Fruit fly (Drosophila melanogaster) whole organism, embryonic: ENCODE results near the gene sau.

Source experiments
- CG1024 ChIP-seq: fragments of 200-800 bp; sonication (Bioruptor generic); IDR thresholded peaks from 2 replicates; pipeline ENCODE4 v1.3.6; 2022; ENCODE audit warnings: missing biosample characterization, missing genetic modification characterization
- CG10431 ChIP-seq: fragments of 200-800 bp; sonication (Bioruptor generic); optimal IDR thresholded peaks from 3 replicates; lab custom pipeline; 2018; ENCODE audit warnings: missing biosample characterization, mild to moderate bottlenecking, missing genetic modification characterization
- CG10654 ChIP-seq: fragments of 200-800 bp; sonication (Bioruptor generic); optimal IDR thresholded peaks from 2 replicates; lab custom pipeline; 2016; ENCODE audit warnings: missing biosample characterization, missing genetic modification characterization
- CG10959 ChIP-seq: fragments of 200-800 bp; sonication (Bioruptor generic); IDR thresholded peaks from 2 replicates; pipeline ENCODE4 v1.3.6; 2022; ENCODE audit warnings: missing biosample characterization, missing genetic modification characterization
- CG10979 ChIP-seq: fragments of 200-800 bp; sonication (Bioruptor generic); optimal IDR thresholded peaks from 2 replicates; lab custom pipeline; 2018; ENCODE audit warnings: missing biosample characterization, mild to moderate bottlenecking, missing genetic modification characterization, moderate library complexity
- CG12071 ChIP-seq: fragments of 200-800 bp; sonication (Bioruptor generic); optimal IDR thresholded peaks from 3 replicates; lab custom pipeline; 2018; ENCODE audit warnings: missing biosample characterization, mild to moderate bottlenecking, missing genetic modification characterization
- CG12219 ChIP-seq: fragments of 200-800 bp; sonication (Bioruptor generic); optimal IDR thresholded peaks from 3 replicates; lab custom pipeline; 2018; ENCODE audit warnings: missing biosample characterization, mild to moderate bottlenecking, missing genetic modification characterization
- CG13775 ChIP-seq: fragments of 200-800 bp; sonication (Bioruptor generic); optimal IDR thresholded peaks from 3 replicates; lab custom pipeline; 2017; ENCODE audit warnings: missing biosample characterization, mild to moderate bottlenecking, missing genetic modification characterization
- CG13894 ChIP-seq: fragments of 200-800 bp; sonication (Bioruptor generic); optimal IDR thresholded peaks from 3 replicates; lab custom pipeline; 2018; ENCODE audit warnings: missing biosample characterization, mild to moderate bottlenecking, missing genetic modification characterization, moderate library complexity
- CG14860 ChIP-seq: fragments of 200-800 bp; sonication (Bioruptor generic); IDR thresholded peaks from 3 replicates; pipeline ENCODE4 v1.3.6; 2022; ENCODE audit warnings: missing biosample characterization, missing genetic modification characterization; ENCODE audit not compliant: partially characterized antibody
- CG14965 ChIP-seq: fragments of 200-800 bp; sonication (Bioruptor generic); optimal IDR thresholded peaks from 2 replicates; lab custom pipeline; 2016; ENCODE audit warnings: missing biosample characterization, missing genetic modification characterization, borderline replicate concordance
- CG1602 ChIP-seq: fragments of 200-800 bp; sonication (Bioruptor generic); optimal IDR thresholded peaks from 3 replicates; lab custom pipeline; 2016; ENCODE audit warnings: missing biosample characterization, missing genetic modification characterization
- CG2678 ChIP-seq: fragments of 200-800 bp; sonication (Bioruptor generic); optimal IDR thresholded peaks from 3 replicates; lab custom pipeline; 2019; ENCODE audit warnings: missing biosample characterization, mild to moderate bottlenecking, missing genetic modification characterization, moderate library complexity
- CG3065 ChIP-seq: fragments of 200-800 bp; sonication (Bioruptor generic); optimal IDR thresholded peaks from 2 replicates; lab custom pipeline; 2016; ENCODE audit warnings: missing biosample characterization, missing genetic modification characterization
- CG34422 ChIP-seq: fragments of 200-800 bp; sonication (Bioruptor generic); IDR thresholded peaks from 3 replicates; pipeline ENCODE4 v1.3.6; 2022; ENCODE audit warnings: missing biosample characterization, missing genetic modification characterization
- CG3838 ChIP-seq: fragments of 200-800 bp; sonication (Bioruptor generic); optimal IDR thresholded peaks from 3 replicates; lab custom pipeline; 2016; ENCODE audit warnings: missing biosample characterization, missing genetic modification characterization
- CG4360 ChIP-seq: fragments of 200-800 bp; sonication (Bioruptor generic); IDR thresholded peaks from 2 replicates; pipeline ENCODE4 v1.3.6; 2022; ENCODE audit warnings: missing biosample characterization, missing genetic modification characterization
- CG6272 ChIP-seq: fragments of 200-800 bp; sonication (Bioruptor generic); IDR thresholded peaks from 2 replicates; pipeline ENCODE4 v1.3.6; 2022; ENCODE audit warnings: missing biosample characterization, missing genetic modification characterization
- CG7372 ChIP-seq: fragments of 200-800 bp; sonication (Bioruptor generic); IDR thresholded peaks from 2 replicates; pipeline ENCODE4 v1.3.6; 2022; ENCODE audit warnings: missing biosample characterization, missing genetic modification characterization
- CG7928 ChIP-seq: fragments of 200-800 bp; sonication (Bioruptor generic); optimal IDR thresholded peaks from 2 replicates; lab custom pipeline; 2017; ENCODE audit warnings: missing biosample characterization, mild to moderate bottlenecking, missing genetic modification characterization
- CG8089 ChIP-seq: fragments of 200-800 bp; sonication (Bioruptor generic); optimal IDR thresholded peaks from 3 replicates; lab custom pipeline; 2016; ENCODE audit warnings: missing biosample characterization, missing genetic modification characterization
- Camta ChIP-seq: fragments of 200-800 bp; sonication (Bioruptor generic); optimal IDR thresholded peaks from 2 replicates; lab custom pipeline; 2016; ENCODE audit warnings: missing biosample characterization, missing genetic modification characterization
- CrebB ChIP-seq: fragments of 200-800 bp; sonication (Bioruptor generic); optimal IDR thresholded peaks from 3 replicates; lab custom pipeline; 2018; ENCODE audit warnings: missing biosample characterization, mild to moderate bottlenecking, missing genetic modification characterization
- ERR ChIP-seq: fragments of 200-800 bp; sonication (Bioruptor generic); optimal IDR thresholded peaks from 2 replicates; lab custom pipeline; 2016; ENCODE audit warnings: missing biosample characterization, missing genetic modification characterization
- Ets97D ChIP-seq: fragments of 200-800 bp; sonication (Bioruptor generic); optimal IDR thresholded peaks from 3 replicates; lab custom pipeline; 2016; ENCODE audit warnings: missing biosample characterization, missing genetic modification characterization
- MBD-R2 ChIP-seq: fragments of 200-800 bp; sonication (Bioruptor generic); IDR thresholded peaks from 2 replicates; pipeline ENCODE4 v1.3.6; 2022; ENCODE audit warnings: missing biosample characterization, missing genetic modification characterization
- PHDP ChIP-seq: fragments of 200-800 bp; sonication (Bioruptor generic); optimal IDR thresholded peaks from 3 replicates; lab custom pipeline; 2018; ENCODE audit warnings: missing biosample characterization, mild to moderate bottlenecking, missing genetic modification characterization, moderate library complexity
- Ptx1 ChIP-seq: fragments of 200-800 bp; sonication (Bioruptor generic); IDR thresholded peaks from 2 replicates; pipeline ENCODE4 v1.3.6; 2022; ENCODE audit warnings: missing biosample characterization, missing genetic modification characterization
- Rfx ChIP-seq: fragments of 200-800 bp; sonication (Bioruptor generic); IDR thresholded peaks from 2 replicates; pipeline ENCODE4 v1.3.6; 2022; ENCODE audit warnings: missing biosample characterization, missing genetic modification characterization
- TFAM ChIP-seq: fragments of 200-800 bp; sonication (Bioruptor generic); optimal IDR thresholded peaks from 2 replicates; lab custom pipeline; 2017; ENCODE audit warnings: missing biosample characterization, missing genetic modification characterization, inconsistent platforms
- Vsx1 ChIP-seq: fragments of 200-800 bp; sonication (Bioruptor generic); optimal IDR thresholded peaks from 2 replicates; lab custom pipeline; 2017; ENCODE audit warnings: missing biosample characterization, mild to moderate bottlenecking, missing genetic modification characterization, missing genetic modification reagents
- bowl ChIP-seq: fragments of 200-800 bp; sonication (Bioruptor generic); IDR thresholded peaks from 2 replicates; pipeline ENCODE4 v1.3.6; 2022; ENCODE audit warnings: missing biosample characterization, missing genetic modification characterization
- danr ChIP-seq: fragments of 200-800 bp; sonication (Bioruptor generic); IDR thresholded peaks from 2 replicates; pipeline ENCODE4 v1.3.6; 2022; ENCODE audit warnings: missing biosample characterization, missing genetic modification characterization
- exex ChIP-seq: fragments of 200-800 bp; sonication (Bioruptor generic); optimal IDR thresholded peaks from 4 replicates; lab custom pipeline; 2018; ENCODE audit warnings: missing biosample characterization, mild to moderate bottlenecking, missing genetic modification characterization, moderate library complexity
- gfzf ChIP-seq: fragments of 200-800 bp; sonication (Bioruptor generic); optimal IDR thresholded peaks from 2 replicates; lab custom pipeline; 2016; ENCODE audit warnings: missing biosample characterization, mild to moderate bottlenecking, missing genetic modification characterization, moderate library complexity
- gsb ChIP-seq: fragments of 200-800 bp; sonication (Bioruptor generic); IDR thresholded peaks from 2 replicates; pipeline ENCODE4 v1.3.6; 2022; ENCODE audit warnings: missing biosample characterization, missing genetic modification characterization
- insv ChIP-seq, 2 experiments: fragments of 200-800 bp; sonication (Bioruptor generic); optimal IDR thresholded peaks; 3 replicates each; lab custom pipeline; 2016 to 2018; ENCODE audit warnings: missing biosample characterization in 2 of 2, missing genetic modification characterization in 2 of 2
- kah ChIP-seq: fragments of 200-800 bp; sonication (Bioruptor generic); optimal IDR thresholded peaks from 2 replicates; lab custom pipeline; 2018; ENCODE audit warnings: missing biosample characterization, mild to moderate bottlenecking, missing genetic modification characterization
- lilli ChIP-seq: fragments of 200-800 bp; sonication (Bioruptor generic); optimal IDR thresholded peaks from 3 replicates; lab custom pipeline; 2016; ENCODE audit warnings: missing biosample characterization, missing genetic modification characterization
- lola ChIP-seq, 3 experiments: fragments of >200 bp in 2 of 3; fragments of 200-800 bp in 1 of 3; sonication (Bioruptor generic) in 1 of 3; optimal IDR thresholded peaks; 2 replicates each; lab custom pipeline; 2017 to 2019; ENCODE audit warnings: missing biosample characterization in 3 of 3, missing genetic modification characterization in 3 of 3, mild to moderate bottlenecking in 1 of 3, moderate library complexity in 1 of 3
- onecut ChIP-seq: fragments of 200-800 bp; sonication (Bioruptor generic); IDR thresholded peaks from 2 replicates; pipeline ENCODE4 v1.3.6; 2022; ENCODE audit warnings: missing biosample characterization, missing genetic modification characterization
- otp ChIP-seq: fragments of 200-800 bp; sonication (Bioruptor generic); IDR thresholded peaks from 3 replicates; pipeline ENCODE4, ENCODE4 v1.3.6; 2022; ENCODE audit warnings: missing biosample characterization, missing genetic modification characterization
- ranshi ChIP-seq: fragments of 200-800 bp; sonication (Bioruptor generic); IDR thresholded peaks from 2 replicates; pipeline ENCODE4 v1.3.6; 2022; ENCODE audit warnings: missing biosample characterization, missing genetic modification characterization
- ro ChIP-seq: fragments of 200-800 bp; sonication (Bioruptor generic); IDR thresholded peaks from 2 replicates; pipeline ENCODE4 v1.3.6; 2022; ENCODE audit warnings: missing biosample characterization, missing genetic modification characterization
- row ChIP-seq: fragments of 200-800 bp; sonication (Bioruptor generic); IDR thresholded peaks from 3 replicates; pipeline ENCODE4 v1.3.6; 2022; ENCODE audit warnings: missing biosample characterization, missing genetic modification characterization
- run ChIP-seq: fragments of 200-800 bp; sonication (Bioruptor generic); optimal IDR thresholded peaks from 3 replicates; lab custom pipeline; 2018; ENCODE audit warnings: missing biosample characterization, mild to moderate bottlenecking, missing genetic modification characterization
- sima ChIP-seq: fragments of 200-800 bp; sonication (Bioruptor generic); optimal IDR thresholded peaks from 2 replicates; lab custom pipeline; 2016; ENCODE audit warnings: missing biosample characterization, missing genetic modification characterization
- ssp ChIP-seq: fragments of 200-800 bp; sonication (Bioruptor generic); IDR thresholded peaks from 2 replicates; pipeline ENCODE4 v1.3.6; 2022; ENCODE audit warnings: missing biosample characterization, missing genetic modification characterization
- tup ChIP-seq: fragments of 200-800 bp; sonication (Bioruptor generic); optimal IDR thresholded peaks from 2 replicates; lab custom pipeline; 2016; ENCODE audit warnings: missing biosample characterization, mild to moderate bottlenecking, missing genetic modification characterization, moderate library complexity
- unpg ChIP-seq: fragments of 200-800 bp; sonication (Bioruptor generic); optimal IDR thresholded peaks from 3 replicates; lab custom pipeline; 2018; ENCODE audit warnings: missing biosample characterization, mild to moderate bottlenecking, missing genetic modification characterization, moderate library complexity
- usp ChIP-seq: fragments of >200 bp; optimal IDR thresholded peaks from 2 replicates; lab custom pipeline; 2017; ENCODE audit warnings: missing biosample characterization, missing genetic modification characterization
- wdn ChIP-seq: fragments of 200-800 bp; sonication (Bioruptor generic); IDR thresholded peaks from 2 replicates; pipeline ENCODE4 v1.3.6; 2022; ENCODE audit warnings: missing biosample characterization, missing genetic modification characterization

The sau gene

DNA sequence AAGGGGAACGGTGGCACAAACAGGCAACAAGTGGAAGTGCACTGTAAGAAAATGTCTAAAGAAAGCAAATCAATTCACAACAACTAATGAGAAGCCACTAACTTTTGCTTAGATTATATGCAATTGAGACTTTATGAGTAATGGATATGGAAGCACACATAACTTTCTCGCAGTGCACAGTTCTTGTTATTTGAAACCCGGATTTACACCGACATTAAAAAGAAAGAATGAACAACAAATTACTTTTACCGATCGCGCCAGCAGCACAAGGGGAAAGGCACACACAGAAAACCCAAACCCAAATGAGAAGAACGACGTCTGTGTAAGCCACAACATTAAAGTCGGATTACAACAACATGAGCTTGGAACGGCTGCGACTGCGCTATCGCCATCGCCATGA, 37.0 kb upstream of the sau start (continued):
- TF ChIP-seq run (tag; lab: Kevin White, UChicago) (no peak), Vsx1 (GFP tag; lab: Kevin White, UChicago) (no peak), insv (GFP tag; optimal IDR thresholded peaks at IDR 0.05; lab: Kevin White, UChicago) (no peak), CG8089 (peak; percentile 75), CG1602 (GFP tag; lab: Kevin White, UChicago) (peak; percentile 69), unpg (GFP tag; lab: Kevin White, UChicago) (peak; percentile 73), Camta (GFP tag; lab: Kevin White, UChicago) (peak; percentile 57), CG13775 (GFP tag; lab: Kevin White, UChicago) (peak; percentile 75), CG10979 (tag; lab: Kevin White, UChicago) (peak; percentile 91), CG12071 (no peak), bowl (GFP tag; lab: Robert Waterston, UW) (no peak), Ptx1 (GFP tag; lab: Robert Waterston, UW) (peak; percentile 66), ERR (GFP tag; lab: Kevin White, UChicago) (no peak), kah (GFP tag; lab: Kevin White, UChicago) (peak; percentile 32), sima (no peak), CG10431 (GFP tag; lab: Kevin White, UChicago) (peak; percentile 65), CrebB (tag; lab: Kevin White, UChicago) (no peak), Rfx (GFP tag; lab: Robert Waterston, UW) (no peak), CG10959 (GFP tag; lab: Robert Waterston, UW) (peak; percentile 87), usp (GFP tag; lab: Kevin White, UChicago) (no peak), CG3838 (GFP tag; lab: Kevin White, UChicago) (no peak), CG7372 (GFP tag; lab: Robert Waterston, UW) (peak; percentile 23; the same call in 1 of the 2 replicates), ro (GFP tag; lab: Robert Waterston, UW) (peak; percentile 49; the same call in 1 of the 2 replicates), CG34422 (GFP tag; lab: Robert Waterston, UW) (peak; percentile 69; the same call in 2 of the 3 replicates), CG10654 (peak; percentile 64), CG6272 (no peak), lola (GFP tag; optimal IDR thresholded peaks at IDR 0.05; lab: Kevin White, UChicago) (peak in 1 of 3 experiments; percentile 89), exex (no peak), CG13894 (tag; lab: Kevin White, UChicago) (no peak), row (GFP tag; lab: Robert Waterston, UW) (peak; percentile 70), otp (GFP tag; lab: Robert Waterston, UW) (peak; percentile 70; the same call in 2 of the 3 replicates), CG12219 (GFP tag; lab: Kevin White, UChicago) (peak; percentile 44), onecut (GFP tag; lab: Robert Waterston, UW) (peak; percentile 43; the same call in 1 of the 2 replicates), lilli (GFP tag; lab: Kevin White, UChicago) (peak; percentile 56), CG14965 (GFP tag; lab: Kevin White, UChicago) (no peak), danr (GFP tag; lab: Robert Waterston, UW) (no peak), CG7928 (GFP tag; lab: Kevin White, UChicago) (no peak), PHDP (peak; percentile 36), CG3065 (GFP tag; lab: Kevin White, UChicago) (peak; percentile 62), gfzf (no peak), gsb (GFP tag; lab: Robert Waterston, UW) (no peak), CG4360 (GFP tag; lab: Robert Waterston, UW) (peak; percentile 79), MBD-R2 (GFP tag; lab: Robert Waterston, UW) (no peak), TFAM (no peak), ssp (GFP tag; lab: Robert Waterston, UW) (peak; percentile 61), wdn (GFP tag; lab: Robert Waterston, UW) (no peak), CG2678 (peak; percentile 65), ranshi (GFP tag; lab: Robert Waterston, UW) (peak; percentile 73; the same call in 1 of the 2 replicates), CG1024 (GFP tag; lab: Robert Waterston, UW) (peak; percentile 47; the same call in 1 of the 2 replicates), CG14860 (no peak), tup (GFP tag; lab: Kevin White, UChicago) (peak; percentile 14), Ets97D (GFP tag; lab: Kevin White, UChicago) (peak; percentile 19)
